Worm (Caenorhabditis elegans) whole organism, young adult: ENCODE results near the gene C47E12.11.

ENCODE experiments used
- B0019.2 ChIP-seq: fragments of 200-800 bp; sonication (Bioruptor generic); conservative IDR thresholded peaks from 2 replicates; pipeline ENCODE4 v1.3.6; 2022; ENCODE audit warnings: missing genetic modification reagents, missing genetic modification characterization, missing compliant biosample characterization
- B0261.1 ChIP-seq: sonication (generic microtip); optimal IDR thresholded peaks from 2 replicates; lab custom pipeline; 2016; ENCODE audit warnings: mild to moderate bottlenecking, missing genetic modification characterization, moderate library complexity, missing compliant biosample characterization
- B0336.3 ChIP-seq: fragments of 200-800 bp; sonication (Bioruptor generic); IDR thresholded peaks from 2 replicates; pipeline ENCODE4 v1.3.6; 2022; ENCODE audit warnings: missing genetic modification characterization, missing compliant biosample characterization
- F10E7.11 ChIP-seq: sonication (generic microtip); optimal IDR thresholded peaks from 2 replicates; lab custom pipeline; 2017; ENCODE audit warnings: mild to moderate bottlenecking, missing genetic modification characterization, moderate library complexity, missing compliant biosample characterization
- F22D6.2 ChIP-seq: sonication (generic microtip); optimal IDR thresholded peaks from 2 replicates; lab custom pipeline; 2016; ENCODE audit warnings: mild to moderate bottlenecking, missing genetic modification characterization, missing compliant biosample characterization
- F57C9.4 ChIP-seq: sonication (generic microtip); optimal IDR thresholded peaks from 2 replicates; lab custom pipeline; 2017; ENCODE audit warnings: mild to moderate bottlenecking, missing genetic modification characterization, missing compliant biosample characterization
- T07F8.4 ChIP-seq: sonication (generic microtip); optimal IDR thresholded peaks from 2 replicates; lab custom pipeline; 2016; ENCODE audit warnings: mild to moderate bottlenecking, missing genetic modification characterization, moderate library complexity, missing compliant biosample characterization
- T26A5.8 ChIP-seq: sonication (generic microtip); optimal IDR thresholded peaks from 2 replicates; lab custom pipeline; 2016; ENCODE audit warnings: missing genetic modification characterization, missing compliant biosample characterization
- Y79H2A.3 ChIP-seq: fragments of 200-800 bp; sonication (Bioruptor generic); conservative IDR thresholded peaks from 2 replicates; pipeline ENCODE4 v1.3.6; 2022; ENCODE audit warnings: missing genetic modification reagents, missing genetic modification characterization, missing compliant biosample characterization
- ZK185.1 ChIP-seq: sonication (generic microtip); optimal IDR thresholded peaks from 2 replicates; lab custom pipeline; 2016; ENCODE audit warnings: mild to moderate bottlenecking, missing genetic modification characterization, missing compliant biosample characterization; ENCODE audit not compliant: poor library complexity, severe bottlenecking
- atf-7 ChIP-seq: sonication (generic microtip); optimal IDR thresholded peaks from 2 replicates; lab custom pipeline; 2017; ENCODE audit warnings: mild to moderate bottlenecking, missing genetic modification characterization, missing compliant biosample characterization
- attf-5 ChIP-seq: fragments of 200-800 bp; sonication (Bioruptor generic); optimal IDR thresholded peaks from 2 replicates; lab custom pipeline; 2018; ENCODE audit warnings: mild to moderate bottlenecking, missing genetic modification characterization, missing compliant biosample characterization
- attf-6 ChIP-seq: fragments of 200-800 bp; sonication (Bioruptor generic); IDR thresholded peaks from 2 replicates; pipeline ENCODE4 v1.3.6; 2022; ENCODE audit warnings: missing genetic modification reagents, missing genetic modification characterization, missing compliant biosample characterization
- bed-1 ChIP-seq: fragments of 200-800 bp; sonication (Bioruptor generic); IDR thresholded peaks from 2 replicates; pipeline ENCODE4 v1.3.6; 2022; ENCODE audit warnings: missing genetic modification reagents, missing genetic modification characterization, missing compliant biosample characterization
- ccch-3 ChIP-seq: fragments of 200-800 bp; sonication (Bioruptor generic); optimal IDR thresholded peaks from 2 replicates; lab custom pipeline; 2018; ENCODE audit warnings: mild to moderate bottlenecking, missing genetic modification characterization, missing compliant biosample characterization
- ceh-100 ChIP-seq: fragments of 200-800 bp; sonication (Bioruptor generic); IDR thresholded peaks from 2 replicates; pipeline ENCODE4 v1.3.6; 2022; ENCODE audit warnings: missing genetic modification reagents, missing genetic modification characterization, missing compliant biosample characterization
- ceh-40 ChIP-seq: fragments of 200-800 bp; sonication (Bioruptor generic); IDR thresholded peaks from 2 replicates; pipeline ENCODE4 v1.3.6; 2022; ENCODE audit warnings: missing genetic modification characterization, missing compliant biosample characterization
- ekl-4 ChIP-seq: fragments of 200-800 bp; sonication (Bioruptor generic); IDR thresholded peaks from 2 replicates; pipeline ENCODE4 v1.3.6; 2022; ENCODE audit warnings: missing genetic modification reagents, missing genetic modification characterization, missing compliant biosample characterization
- gei-17 ChIP-seq: fragments of 200-800 bp; sonication (Bioruptor generic); optimal IDR thresholded peaks from 2 replicates; lab custom pipeline; 2018; ENCODE audit warnings: mild to moderate bottlenecking, missing genetic modification characterization, missing compliant biosample characterization
- him-1 ChIP-seq: sonication (generic microtip); optimal IDR thresholded peaks from 2 replicates; lab custom pipeline; 2016; ENCODE audit warnings: missing genotype, missing genetic modification reagents, missing genetic modification characterization, missing compliant biosample characterization
- hlh-26 ChIP-seq: fragments of 200-800 bp; sonication (Bioruptor generic); conservative IDR thresholded peaks from 2 replicates; pipeline ENCODE4 v1.3.6; 2022; ENCODE audit warnings: missing genetic modification reagents, missing genetic modification characterization, missing compliant biosample characterization
- hmg-20 ChIP-seq: fragments of 200-800 bp; sonication (Bioruptor generic); IDR thresholded peaks from 2 replicates; pipeline ENCODE4 v1.3.6; 2022; ENCODE audit warnings: missing genetic modification reagents, missing genetic modification characterization, missing compliant biosample characterization
- hrde-1 ChIP-seq: sonication (generic microtip); optimal IDR thresholded peaks from 2 replicates; lab custom pipeline; 2016; ENCODE audit warnings: missing genetic modification characterization, mild to moderate bottlenecking, missing compliant biosample characterization, moderate library complexity, missing genotype, missing genetic modification reagents, borderline replicate concordance
- lin-35 ChIP-seq, 3 experiments: fragments of 150-350 bp in 2 of 3; sonication (generic microtip) in 1 of 3; optimal IDR thresholded peaks; 2 replicates each; lab custom pipeline; 2014 to 2018; ENCODE audit warnings: missing biosample characterization in 3 of 3, missing genetic modification characterization in 3 of 3, missing genetic modification reagents in 3 of 3
- mxl-1 ChIP-seq: sonication (generic microtip); optimal IDR thresholded peaks from 2 replicates; lab custom pipeline; 2016; ENCODE audit warnings: missing genetic modification characterization, missing compliant biosample characterization
- nhr-179 ChIP-seq: sonication (generic microtip); optimal IDR thresholded peaks from 2 replicates; lab custom pipeline; 2016; ENCODE audit warnings: mild to moderate bottlenecking, missing genetic modification characterization, missing compliant biosample characterization
- pbrm-1 ChIP-seq: fragments of 200-800 bp; sonication (Bioruptor generic); IDR thresholded peaks from 2 replicates; pipeline ENCODE4 v1.3.6; 2022; ENCODE audit warnings: missing genetic modification reagents, missing genetic modification characterization, missing compliant biosample characterization
- rec-8 ChIP-seq, 2 experiments: sonication (generic microtip); optimal IDR thresholded peaks; 2 replicates each; lab custom pipeline; 2016; ENCODE audit warnings: mild to moderate bottlenecking in 2 of 2, missing genetic modification characterization in 2 of 2, missing genetic modification reagents in 2 of 2, missing genotype in 2 of 2, missing biosample characterization in 1 of 2, missing compliant biosample characterization in 1 of 2, moderate library complexity in 1 of 2
- snpc-1.1 ChIP-seq: sonication (generic microtip); optimal IDR thresholded peaks from 2 replicates; lab custom pipeline; 2017; ENCODE audit warnings: missing genetic modification characterization, mild to moderate bottlenecking, missing compliant biosample characterization, antibody characterized with exemption, moderate library complexity, missing genotype, missing genetic modification reagents; ENCODE audit not compliant: insufficient read depth
- somi-1 ChIP-seq: fragments of 200-800 bp; sonication (Bioruptor generic); optimal IDR thresholded peaks from 2 replicates; lab custom pipeline; 2018; ENCODE audit warnings: mild to moderate bottlenecking, missing genetic modification characterization, missing compliant biosample characterization
- tbp1 ChIP-seq: fragments of 200-800 bp; sonication (Bioruptor generic); optimal IDR thresholded peaks from 2 replicates; lab custom pipeline; 2018; ENCODE audit warnings: mild to moderate bottlenecking, missing genetic modification characterization, missing compliant biosample characterization
- xnd-1 ChIP-seq: sonication (generic microtip); optimal IDR thresholded peaks from 2 replicates; lab custom pipeline; 2016; ENCODE audit warnings: missing genotype, missing genetic modification reagents, missing genetic modification characterization, missing compliant biosample characterization
- ztf-22 ChIP-seq: fragments of 200-800 bp; sonication (Bioruptor generic); optimal IDR thresholded peaks from 2 replicates; lab custom pipeline; 2018; ENCODE audit warnings: mild to moderate bottlenecking, missing genetic modification characterization, moderate library complexity, missing compliant biosample characterization
- ztf-3 ChIP-seq: fragments of 200-800 bp; sonication (Bioruptor generic); optimal IDR thresholded peaks from 2 replicates; lab custom pipeline; 2018; ENCODE audit warnings: mild to moderate bottlenecking, missing genetic modification characterization, missing compliant biosample characterization

Gene C47E12.11

ce11 chrIV:9972629-9973028, 3.4 kb downstream of the C47E12.11 start, which contains the start of the genes C47E12.12 and C47E12.10:
TSS of gene C47E12.12 (minus strand) at chrIV:9972729.
TSS of gene C47E12.10 (plus strand) at chrIV:9972800.
- no peak for TF ChIP-seq F10E7.11 (tag; lab: Kevin White, UChicago)
- TF ChIP-seq hrde-1 (tag; lab: Kevin White, UChicago) = no peak

DNA sequence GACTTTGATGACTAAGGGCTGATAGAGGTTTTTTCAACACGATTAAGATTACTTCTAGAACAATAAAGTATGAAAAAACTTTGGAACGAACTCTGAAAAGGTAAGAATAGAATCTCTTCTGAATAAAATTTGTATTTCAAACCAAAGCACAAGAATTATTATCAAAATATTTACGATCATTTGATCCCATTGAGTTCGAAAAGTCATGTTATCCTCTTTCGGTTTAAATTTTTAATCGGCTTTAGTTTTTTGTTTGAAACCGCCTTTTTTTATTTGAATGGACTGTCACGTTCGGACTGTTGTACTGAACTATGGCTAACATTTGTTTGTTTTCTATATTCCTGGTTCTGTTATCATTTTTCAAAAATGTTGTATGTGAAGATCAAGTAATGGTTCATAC, 5.2 kb downstream of the C47E12.11 start, which contains the start of gene C47E12.9:
Gene C47E12.9, plus strand, starts transcription at position 301 of the 400 bp plus-strand sequence.
- no peak for TF ChIP-seq him-1
- TF ChIP-seq T07F8.4 (tag; lab: Kevin White, UChicago) = no peak
- TF ChIP-seq tbp1 (GFP tag; lab: Kevin White, UChicago) = no peak
- no peak for TF ChIP-seq snpc-1.1 (tag; lab: Kevin White, UChicago)
- TF ChIP-seq ztf-22 (GFP tag; lab: Kevin White, UChicago) = no peak
- no peak for TF ChIP-seq F57C9.4 (tag; lab: Kevin White, UChicago)
- TF ChIP-seq B0336.3 = no peak
- TF ChIP-seq ZK185.1 (tag; lab: Kevin White, UChicago) = no peak
- no peak for TF ChIP-seq pbrm-1 (GFP tag; lab: Robert Waterston, UW)
- TF ChIP-seq ceh-100 (GFP tag; lab: Robert Waterston, UW) = no peak
- no peak for TF ChIP-seq hmg-20 (GFP tag; lab: Robert Waterston, UW)
- TF ChIP-seq ekl-4 = no peak
- TF ChIP-seq F22D6.2 (tag; lab: Kevin White, UChicago) = no peak
- TF ChIP-seq rec-8 (tag; optimal IDR thresholded peaks at IDR 0.05; lab: Kevin White, UChicago) = no peak
- TF ChIP-seq attf-5 (GFP tag; lab: Kevin White, UChicago) = no peak
- TF ChIP-seq hlh-26 (GFP tag; lab: Robert Waterston, UW) = no peak
- TF ChIP-seq nhr-179 = no peak
- TF ChIP-seq, all 124 proteins: peak for 0

DNA sequence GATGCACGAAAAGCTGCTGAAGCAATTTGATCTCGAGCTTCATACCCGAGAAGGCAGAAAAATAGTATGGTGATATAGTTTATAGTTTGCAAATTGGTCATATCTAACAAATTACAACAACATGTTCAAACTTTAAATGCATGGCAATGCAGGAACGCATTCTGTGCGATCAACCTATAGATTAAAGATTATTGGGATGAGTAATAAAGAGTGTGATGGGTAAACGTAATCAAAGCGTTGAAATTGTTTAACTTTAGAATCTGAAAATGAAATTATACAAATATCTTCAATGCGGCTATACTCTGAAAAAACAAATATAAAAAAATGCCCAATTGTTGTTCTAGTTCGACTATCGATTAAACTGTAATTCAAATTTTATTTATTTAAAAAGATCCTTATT, 7.1 kb downstream of the C47E12.11 start, which contains the start of gene C47E12.14:
Gene C47E12.14, minus strand, starts transcription at position 101 of the 400 bp plus-strand sequence.
- TF ChIP-seq xnd-1 (tag; lab: Kevin White, UChicago) (no peak), T26A5.8 (tag; lab: Kevin White, UChicago) (no peak), attf-6 (GFP tag; lab: Robert Waterston, UW) (no peak), atf-7 (tag; lab: Kevin White, UChicago) (no peak), ccch-3 (GFP tag; lab: Kevin White, UChicago) (no peak), nhr-179 (no peak), B0261.1 (tag; lab: Kevin White, UChicago) (no peak), lin-35 (GFP tag; optimal IDR thresholded peaks at IDR 0.05; lab: Kevin White, UChicago) (no peak), Y79H2A.3 (GFP tag; lab: Robert Waterston, UW) (no peak), bed-1 (no peak), ceh-40 (GFP tag; lab: Robert Waterston, UW) (no peak), ztf-3 (no peak), F10E7.11 (tag; lab: Kevin White, UChicago) (no peak), somi-1 (GFP tag; lab: Kevin White, UChicago) (no peak), mxl-1 (tag; lab: Kevin White, UChicago) (no peak), B0019.2 (no peak), gei-17 (GFP tag; lab: Kevin White, UChicago) (no peak)
